Worm (Caenorhabditis elegans) whole organism, mixed stage, embryonic: ENCODE results near the gene acs-3.

Source experiments
- blmp-1 ChIP-seq: fragments of 150-350 bp; optimal IDR thresholded peaks from 2 replicates; lab custom pipeline; 2014; ENCODE audit warnings: missing biosample characterization, missing genetic modification characterization
- elt-3 ChIP-seq: fragments of 150-350 bp; optimal IDR thresholded peaks from 2 replicates; lab custom pipeline; 2014; ENCODE audit warnings: missing biosample characterization, missing genetic modification characterization
- mab-5 ChIP-seq: fragments of 150-350 bp; optimal IDR thresholded peaks from 2 replicates; lab custom pipeline; 2014; ENCODE audit warnings: missing biosample characterization, missing genetic modification characterization
- nhr-12 ChIP-seq: fragments of 150-350 bp; optimal IDR thresholded peaks from 2 replicates; lab custom pipeline; 2014; ENCODE audit warnings: missing biosample characterization, missing genetic modification characterization
- unc-39 ChIP-seq: fragments of 150-350 bp; optimal IDR thresholded peaks from 2 replicates; lab custom pipeline; 2014; ENCODE audit warnings: missing biosample characterization, missing genetic modification characterization
- unc-62 ChIP-seq: fragments of 150-350 bp; optimal IDR thresholded peaks from 2 replicates; lab custom pipeline; 2014; ENCODE audit warnings: missing biosample characterization, missing genetic modification reagents, missing genetic modification characterization

ce11 chrV:1957110-1957509 lies 12.2 kb upstream of the acs-3 start, which contains the start of gene fipr-25:
- no peak for TF ChIP-seq unc-39
- TF ChIP-seq unc-62: no peak
- TF ChIP-seq blmp-1 (tag; lab: Kevin White, UChicago): no peak
- TF ChIP-seq nhr-12 (tag; lab: Kevin White, UChicago): no peak
- TF ChIP-seq elt-3 (tag; lab: Kevin White, UChicago): no peak
- TF ChIP-seq mab-5 (tag; lab: Kevin White, UChicago): no peak
